Worm (Caenorhabditis elegans) whole organism, L2 larva: Measurements from ENCODE around the gene ttm-1.

Experiments
- ceh-82 ChIP-seq: fragments of 150-350 bp; optimal IDR thresholded peaks from 2 replicates; lab custom pipeline; 2014; ENCODE audit warnings: missing biosample characterization, missing genetic modification characterization
- egl-27 ChIP-seq: sonication (generic microtip); optimal IDR thresholded peaks from 3 replicates; lab custom pipeline; 2017; ENCODE audit warnings: missing biosample characterization, missing genetic modification reagents, missing genetic modification characterization
- lsy-2 ChIP-seq, 2 experiments: fragments of 150-350 bp in 1 of 2; sonication (generic microtip) in 1 of 2; optimal IDR thresholded peaks; 2 replicates each; lab custom pipeline; 2014 to 2017; ENCODE audit warnings: missing biosample characterization in 2 of 2, missing genetic modification characterization in 2 of 2

ce11 chrIII:12910365-12910764 lies 56.4 kb downstream of the ttm-1 start, which contains the start of gene flp-14:
- TF ChIP-seq ceh-82 (tag; lab: Kevin White, UChicago): no peak
- TF ChIP-seq lsy-2 (tag; optimal IDR thresholded peaks at IDR 0.05; lab: Kevin White, UChicago): no peak
- TF ChIP-seq egl-27 (tag; lab: Kevin White, UChicago): no peak
